Worm (Caenorhabditis elegans): ENCODE data around the gene C07G1.7.

ce11 chrIV:8199274-8199673 is 12.4 kb downstream of the C07G1.7 start:
- TF ChIP-seq unc-120 (tag; optimal IDR thresholded peaks at IDR 0.05; ENCODE audit: poor library complexity, severe bottlenecking) (no peak), elt-1 (tag; optimal IDR thresholded peaks at IDR 0.05; ENCODE audit: borderline replicate concordance, insufficient read depth) (no peak), ceh-39 (tag; optimal IDR thresholded peaks at IDR 0.05) (no peak), ces-1 (GFP tag; optimal IDR thresholded peaks at IDR 0.05) (no peak), unc-62 (GFP tag; optimal IDR thresholded peaks at IDR 0.05) (no peak), M03D4.4 (tag; optimal IDR thresholded peaks at IDR 0.05) (no peak), pha-4 (tag; optimal IDR thresholded peaks at IDR 0.05) (no peak), blmp-1 (tag; optimal IDR thresholded peaks at IDR 0.05) (no peak), bed-3 (GFP tag; optimal IDR thresholded peaks at IDR 0.05) (no peak), nhr-28 (tag; optimal IDR thresholded peaks at IDR 0.05) (no peak), nhr-76 (tag; optimal IDR thresholded peaks at IDR 0.05) (no peak), flh-1 (GFP tag; optimal IDR thresholded peaks at IDR 0.05) (no peak), nhr-2 (tag; optimal IDR thresholded peaks at IDR 0.05) (no peak), nhr-237 (tag; optimal IDR thresholded peaks at IDR 0.05) (no peak)

Data from whole organism, mixed stage, embryonic.